Fruit fly (Drosophila melanogaster) whole organism, embryonic: Measurements from ENCODE around the gene CG32706.

Experiments
- Antp ChIP-seq: fragments of 200-800 bp; sonication (Bioruptor generic); optimal IDR thresholded peaks from 3 replicates; lab custom pipeline; 2016; ENCODE audit warnings: missing biosample characterization, missing genetic modification characterization
- B-H1 ChIP-seq: fragments of 200-800 bp; sonication (Bioruptor generic); IDR thresholded peaks from 3 replicates; pipeline ENCODE4 v1.3.6; 2022; ENCODE audit warnings: missing biosample characterization, missing genetic modification characterization
- BEAF-32 ChIP-seq: fragments of 200-800 bp; sonication (Bioruptor generic); optimal IDR thresholded peaks from 3 replicates; lab custom pipeline; 2017; ENCODE audit warnings: missing biosample characterization, missing genetic modification characterization, mild to moderate bottlenecking, moderate library complexity, missing genetic modification reagents
- Bgb ChIP-seq: fragments of 200-800 bp; sonication (Bioruptor generic); IDR thresholded peaks from 2 replicates; pipeline ENCODE4 v1.3.6; 2022; ENCODE audit warnings: missing biosample characterization, missing genetic modification characterization; ENCODE audit not compliant: partially characterized antibody
- CG10267 ChIP-seq: fragments of 200-800 bp; sonication (Bioruptor generic); optimal IDR thresholded peaks from 2 replicates; lab custom pipeline; 2018; ENCODE audit warnings: missing biosample characterization, mild to moderate bottlenecking, missing genetic modification characterization, moderate library complexity
- CG10654 ChIP-seq: fragments of 200-800 bp; sonication (Bioruptor generic); optimal IDR thresholded peaks from 2 replicates; lab custom pipeline; 2016; ENCODE audit warnings: missing biosample characterization, missing genetic modification characterization
- CG1792 ChIP-seq: fragments of 200-800 bp; sonication (Bioruptor generic); optimal IDR thresholded peaks from 2 replicates; lab custom pipeline; 2016; ENCODE audit warnings: missing biosample characterization, missing genetic modification characterization
- CG18476 ChIP-seq: fragments of 200-800 bp; sonication (Bioruptor generic); optimal IDR thresholded peaks from 2 replicates; lab custom pipeline; 2016; ENCODE audit warnings: missing biosample characterization, mild to moderate bottlenecking, missing genetic modification characterization
- CG2678 ChIP-seq: fragments of 200-800 bp; sonication (Bioruptor generic); optimal IDR thresholded peaks from 3 replicates; lab custom pipeline; 2019; ENCODE audit warnings: missing biosample characterization, mild to moderate bottlenecking, missing genetic modification characterization, moderate library complexity
- CG30431 ChIP-seq: fragments of 200-800 bp; sonication (Bioruptor generic); optimal IDR thresholded peaks from 2 replicates; lab custom pipeline; 2017; ENCODE audit warnings: missing biosample characterization, missing genetic modification characterization
- CG33213 ChIP-seq: fragments of 200-800 bp; sonication (Bioruptor generic); optimal IDR thresholded peaks from 3 replicates; lab custom pipeline; 2016; ENCODE audit warnings: missing biosample characterization, missing genetic modification characterization
- CG4854 ChIP-seq: fragments of 200-800 bp; sonication (Bioruptor generic); optimal IDR thresholded peaks from 2 replicates; lab custom pipeline; 2016; ENCODE audit warnings: missing biosample characterization, missing genetic modification characterization, inconsistent platforms
- CG8290 ChIP-seq, 3 experiments: fragments of 200-800 bp; sonication (Bioruptor generic); optimal IDR thresholded peaks; 2 replicates each; lab custom pipeline; 2016 to 2019; ENCODE audit warnings: missing biosample characterization in 3 of 3, missing genetic modification characterization in 3 of 3, mild to moderate bottlenecking in 2 of 3, moderate library complexity in 1 of 3
- CG8924 ChIP-seq: fragments of 200-800 bp; optimal IDR thresholded peaks from 3 replicates; lab custom pipeline; 2019; ENCODE audit warnings: missing biosample characterization, mild to moderate bottlenecking, missing genetic modification characterization, moderate library complexity
- CG9797 ChIP-seq: fragments of 200-800 bp; sonication (Bioruptor generic); optimal IDR thresholded peaks from 3 replicates; lab custom pipeline; 2018; ENCODE audit warnings: missing biosample characterization, mild to moderate bottlenecking, missing genetic modification characterization
- CG9817 ChIP-seq: fragments of 200-800 bp; sonication (Bioruptor generic); optimal IDR thresholded peaks from 2 replicates; lab custom pipeline; 2018; ENCODE audit warnings: missing biosample characterization, mild to moderate bottlenecking, missing genetic modification characterization, moderate library complexity
- CG9932 ChIP-seq: fragments of 200-800 bp; sonication (Bioruptor generic); IDR thresholded peaks from 2 replicates; pipeline ENCODE4 v1.3.6; 2022; ENCODE audit warnings: missing biosample characterization, missing genetic modification characterization
- Camta ChIP-seq: fragments of 200-800 bp; sonication (Bioruptor generic); optimal IDR thresholded peaks from 2 replicates; lab custom pipeline; 2016; ENCODE audit warnings: missing biosample characterization, missing genetic modification characterization
- Drgx ChIP-seq: fragments of 200-800 bp; sonication (Bioruptor generic); IDR thresholded peaks from 2 replicates; pipeline ENCODE4 v1.3.6; 2022; ENCODE audit warnings: missing biosample characterization, missing genetic modification characterization
- Gug ChIP-seq: fragments of 200-800 bp; sonication (Bioruptor generic); IDR thresholded peaks from 4 replicates; pipeline ENCODE4 v1.3.6; 2022; ENCODE audit warnings: missing biosample characterization, missing genetic modification characterization
- Hmr ChIP-seq: fragments of 200-800 bp; sonication (Bioruptor generic); optimal IDR thresholded peaks from 3 replicates; lab custom pipeline; 2017; ENCODE audit warnings: mild to moderate bottlenecking, missing biosample characterization, missing genetic modification reagents, missing genetic modification characterization
- Kr ChIP-seq: fragments of 200-800 bp; sonication (Bioruptor generic); optimal IDR thresholded peaks from 2 replicates; lab custom pipeline; 2017; ENCODE audit warnings: missing biosample characterization, mild to moderate bottlenecking, missing genetic modification characterization
- Lpt ChIP-seq: fragments of >200 bp; optimal IDR thresholded peaks from 2 replicates; lab custom pipeline; 2018; ENCODE audit warnings: missing biosample characterization, missing genetic modification characterization
- Ptx1 ChIP-seq: fragments of 200-800 bp; sonication (Bioruptor generic); IDR thresholded peaks from 2 replicates; pipeline ENCODE4 v1.3.6; 2022; ENCODE audit warnings: missing biosample characterization, missing genetic modification characterization
- Ravus ChIP-seq: fragments of 200-800 bp; sonication (Bioruptor generic); IDR thresholded peaks from 2 replicates; pipeline ENCODE4 v1.3.6; 2022; ENCODE audit warnings: missing biosample characterization, missing genetic modification characterization
- Rfx ChIP-seq: fragments of 200-800 bp; sonication (Bioruptor generic); IDR thresholded peaks from 2 replicates; pipeline ENCODE4 v1.3.6; 2022; ENCODE audit warnings: missing biosample characterization, missing genetic modification characterization
- bbx ChIP-seq: fragments of 200-800 bp; sonication (Bioruptor generic); IDR thresholded peaks from 2 replicates; pipeline ENCODE4 v1.3.6; 2022; ENCODE audit warnings: missing biosample characterization, missing genetic modification characterization; ENCODE audit not compliant: partially characterized antibody
- btn ChIP-seq: fragments of 200-800 bp; sonication (Bioruptor generic); optimal IDR thresholded peaks from 2 replicates; lab custom pipeline; 2016; ENCODE audit warnings: missing biosample characterization, missing genetic modification characterization
- cg ChIP-seq: fragments of 200-800 bp; sonication (Bioruptor generic); optimal IDR thresholded peaks from 3 replicates; lab custom pipeline; 2019; ENCODE audit warnings: missing biosample characterization, mild to moderate bottlenecking, missing genetic modification characterization, moderate library complexity
- disco-r ChIP-seq: fragments of 200-800 bp; sonication (Bioruptor generic); optimal IDR thresholded peaks from 2 replicates; lab custom pipeline; 2016; ENCODE audit warnings: missing biosample characterization, missing genetic modification characterization
- eve ChIP-seq, 2 experiments: fragments of >200 bp; optimal IDR thresholded peaks; 2 replicates each; lab custom pipeline; 2017; ENCODE audit warnings: missing biosample characterization in 2 of 2, missing genetic modification characterization in 2 of 2
- gfzf ChIP-seq: fragments of 200-800 bp; sonication (Bioruptor generic); optimal IDR thresholded peaks from 2 replicates; lab custom pipeline; 2016; ENCODE audit warnings: missing biosample characterization, mild to moderate bottlenecking, missing genetic modification characterization, moderate library complexity
- gt ChIP-seq: fragments of 200-800 bp; sonication (Bioruptor generic); IDR thresholded peaks from 2 replicates; pipeline ENCODE4 v1.3.6; 2022; ENCODE audit warnings: missing biosample characterization, missing genetic modification characterization
- jing ChIP-seq: fragments of 200-800 bp; sonication (Bioruptor generic); optimal IDR thresholded peaks from 2 replicates; lab custom pipeline; 2018; ENCODE audit warnings: missing biosample characterization, mild to moderate bottlenecking, missing genetic modification characterization
- knrl ChIP-seq: fragments of 200-800 bp; sonication (Bioruptor generic); IDR thresholded peaks from 3 replicates; pipeline ENCODE4 v1.3.6; 2022; ENCODE audit warnings: missing biosample characterization, missing genetic modification characterization; ENCODE audit not compliant: partially characterized antibody
- luna ChIP-seq: fragments of 200-800 bp; sonication (Bioruptor generic); optimal IDR thresholded peaks from 2 replicates; lab custom pipeline; 2016; ENCODE audit warnings: missing biosample characterization, missing genetic modification characterization
- maf-S ChIP-seq: fragments of 200-800 bp; sonication (Bioruptor generic); optimal IDR thresholded peaks from 2 replicates; lab custom pipeline; 2016; ENCODE audit warnings: missing biosample characterization, missing genetic modification characterization
- mld ChIP-seq: fragments of 200-800 bp; sonication (Bioruptor generic); IDR thresholded peaks from 3 replicates; pipeline ENCODE4 v1.3.6; 2022; ENCODE audit warnings: missing biosample characterization, missing genetic modification characterization; ENCODE audit not compliant: partially characterized antibody
- org-1 ChIP-seq: fragments of 200-800 bp; sonication (Bioruptor generic); optimal IDR thresholded peaks from 2 replicates; lab custom pipeline; 2017; ENCODE audit warnings: missing biosample characterization, missing genetic modification characterization
- pho ChIP-seq: fragments of 200-800 bp; sonication (Bioruptor generic); optimal IDR thresholded peaks from 2 replicates; lab custom pipeline; 2016; ENCODE audit warnings: missing biosample characterization, missing genetic modification characterization
- scrt ChIP-seq: fragments of 200-800 bp; sonication (Bioruptor generic); optimal IDR thresholded peaks from 2 replicates; lab custom pipeline; 2018; ENCODE audit warnings: missing biosample characterization, mild to moderate bottlenecking, missing genetic modification characterization, moderate library complexity
- sna ChIP-seq: fragments of 200-800 bp; sonication (Bioruptor generic); IDR thresholded peaks from 2 replicates; pipeline ENCODE4 v1.3.6; 2022; ENCODE audit warnings: missing biosample characterization, missing genetic modification characterization; ENCODE audit not compliant: partially characterized antibody
- so ChIP-seq: fragments of 200-800 bp; sonication (Bioruptor generic); IDR thresholded peaks from 3 replicates; pipeline ENCODE4 v1.3.6; 2022; ENCODE audit warnings: missing biosample characterization, missing genetic modification characterization
- sr ChIP-seq: fragments of 200-800 bp; sonication (Bioruptor generic); IDR thresholded peaks from 3 replicates; pipeline ENCODE4 v1.3.6; 2022; ENCODE audit warnings: missing biosample characterization, missing genetic modification characterization
- tap ChIP-seq: fragments of 200-800 bp; optimal IDR thresholded peaks from 3 replicates; lab custom pipeline; 2019; ENCODE audit warnings: missing biosample characterization, mild to moderate bottlenecking, missing genetic modification characterization, moderate library complexity
- trh ChIP-seq: fragments of 200-800 bp; sonication (Bioruptor generic); optimal IDR thresholded peaks from 2 replicates; lab custom pipeline; 2016; ENCODE audit warnings: missing biosample characterization, missing genetic modification characterization
- tx ChIP-seq: fragments of 200-800 bp; sonication (Bioruptor generic); optimal IDR thresholded peaks from 2 replicates; lab custom pipeline; 2016; ENCODE audit warnings: missing biosample characterization, missing genetic modification characterization
- unc-4 ChIP-seq: fragments of 200-800 bp; sonication (Bioruptor generic); IDR thresholded peaks from 2 replicates; pipeline ENCODE4 v1.3.6; 2022; ENCODE audit warnings: missing biosample characterization, missing genetic modification characterization; ENCODE audit not compliant: partially characterized antibody
- zfh1 ChIP-seq: fragments of 200-800 bp; sonication (Bioruptor generic); IDR thresholded peaks from 3 replicates; pipeline ENCODE4 v1.3.6; 2022; ENCODE audit warnings: missing biosample characterization, missing genetic modification characterization

The CG32706 gene

dm6 chrX:9089254-9090056 is 2.5 kb downstream of the CG32706 start, which contains the start of gene CCT2 (continued):
- TF ChIP-seq CG4854 (GFP tag; lab: Kevin White, UChicago) (no peak), CG10267 (tag; lab: Kevin White, UChicago) (peak; percentile 23), Lpt (GFP tag; lab: Kevin White, UChicago) (no peak), CG8924 (no peak), Kr (GFP tag; lab: Kevin White, UChicago) (no peak), org-1 (GFP tag; lab: Kevin White, UChicago) (no peak), sr (GFP tag; lab: Robert Waterston, UW) (no peak), CG33213 (GFP tag; lab: Kevin White, UChicago) (peak; percentile 41), so (GFP tag; lab: Robert Waterston, UW) (no peak), CG10654 (no peak), CG8290 (GFP tag; optimal IDR thresholded peaks at IDR 0.05; lab: Kevin White, UChicago) (no peak), CG8290 (tag; optimal IDR thresholded peaks at IDR 0.05; lab: Kevin White, UChicago) (no peak), B-H1 (GFP tag; lab: Robert Waterston, UW) (no peak), scrt (GFP tag; lab: Kevin White, UChicago) (no peak), disco-r (no peak), CG9797 (GFP tag; lab: Kevin White, UChicago) (peak; percentile 94), CG9932 (GFP tag; lab: Robert Waterston, UW) (no peak), Bgb (GFP tag; lab: Robert Waterston, UW) (peak; percentile 66; the same call in 1 of the 2 replicates), Hmr (GFP tag; lab: Kevin White, UChicago) (no peak), CG30431 (no peak), eve (GFP tag; optimal IDR thresholded peaks at IDR 0.05; lab: Kevin White, UChicago) (no peak), tx (GFP tag; lab: Kevin White, UChicago) (no peak), btn (no peak), Ptx1 (GFP tag; lab: Robert Waterston, UW) (no peak), knrl (peak; percentile 39), cg (GFP tag; lab: Kevin White, UChicago) (no peak), luna (GFP tag; lab: Kevin White, UChicago) (no peak), BEAF-32 (GFP tag; lab: Kevin White, UChicago) (peak; percentile 69), unc-4 (GFP tag; lab: Robert Waterston, UW) (peak; percentile 70), CG2678 (tag; lab: Kevin White, UChicago) (no peak), Camta (GFP tag; lab: Kevin White, UChicago) (no peak), tap (tag; lab: Kevin White, UChicago) (no peak), gfzf (GFP tag; lab: Kevin White, UChicago) (peak; percentile 93), sna (GFP tag; lab: Robert Waterston, UW) (no peak), CG9817 (tag; lab: Kevin White, UChicago) (no peak), CG18476 (GFP tag; lab: Kevin White, UChicago) (no peak), maf-S (GFP tag; lab: Kevin White, UChicago) (no peak), gt (GFP tag; lab: Robert Waterston, UW) (no peak), mld (GFP tag; lab: Robert Waterston, UW) (0 out of 3 replicates have a peak, but pooled peaks have one; percentile 23), Antp (GFP tag; lab: Kevin White, UChicago) (no peak), bbx (GFP tag; lab: Robert Waterston, UW) (peak; percentile 71), Rfx (GFP tag; lab: Robert Waterston, UW) (no peak), trh (GFP tag; lab: Kevin White, UChicago) (no peak), Ravus (GFP tag; lab: Robert Waterston, UW) (no peak), CG1792 (GFP tag; lab: Kevin White, UChicago) (no peak), Drgx (no peak; the same call in 1 of the 2 replicates), pho (GFP tag; lab: Kevin White, UChicago) (no peak), Gug (GFP tag; lab: Robert Waterston, UW) (no peak), zfh1 (GFP tag; lab: Robert Waterston, UW) (no peak), jing (GFP tag; lab: Kevin White, UChicago) (no peak)
